Worm (Caenorhabditis elegans): ENCODE measurements around the gene asp-13.

asp-13 gene

ce11 chrV:8599957-8600356, 43.0 kb downstream of the asp-13 start:
- TF ChIP-seq ceh-20 (GFP tag; IDR thresholded peaks at IDR 0.05) (no peak), php-3 (GFP tag; IDR thresholded peaks at IDR 0.05) (no peak), ztf-7 (tag; optimal IDR thresholded peaks at IDR 0.05) (no peak), gei-8 (GFP tag; optimal IDR thresholded peaks at IDR 0.05) (no peak), nhr-41 (GFP tag; IDR thresholded peaks at IDR 0.05) (no peak), ces-1 (GFP tag; optimal IDR thresholded peaks at IDR 0.05) (no peak), lin-39 (tag; optimal IDR thresholded peaks at IDR 0.05) (no peak), rbr-2 (tag; optimal IDR thresholded peaks at IDR 0.05) (no peak), dmd-8 (GFP tag; IDR thresholded peaks at IDR 0.05) (no peak), mep-1 (tag; optimal IDR thresholded peaks at IDR 0.05) (no peak), duxl-1 (tag; optimal IDR thresholded peaks at IDR 0.05; ENCODE audit: poor library complexity) (no peak), zip-11 (GFP tag; IDR thresholded peaks at IDR 0.05) (no peak), lin-29 (GFP tag; IDR thresholded peaks at IDR 0.05) (no peak)

- no peak for TF ChIP-seq dve-1 (tag; optimal IDR thresholded peaks at IDR 0.05; ENCODE audit: insufficient read depth)
- TF ChIP-seq egl-27 (tag; optimal IDR thresholded peaks at IDR 0.05): no peak
- no peak for TF ChIP-seq ceh-62 (tag; optimal IDR thresholded peaks at IDR 0.05)
- TF ChIP-seq ZK337.2 (GFP tag; IDR thresholded peaks at IDR 0.05): no peak
- no peak for TF ChIP-seq tra-1 (GFP tag; IDR thresholded peaks at IDR 0.05)
- no peak for TF ChIP-seq ztf-11 (tag; optimal IDR thresholded peaks at IDR 0.05)
- TF ChIP-seq nhr-28 (tag; optimal IDR thresholded peaks at IDR 0.05): no peak
- no peak for TF ChIP-seq F10B5.3 (tag; optimal IDR thresholded peaks at IDR 0.05)
- TF ChIP-seq nhr-77 (tag; optimal IDR thresholded peaks at IDR 0.05): no peak
Measured at ce11 chrV:8599192-8599591, 43.8 kb downstream of the asp-13 start, which contains the start of gene F41E6.7. F41E6.7 (minus strand) TSS chrV:8599292.

- TF ChIP-seq hlh-11 (tag; optimal IDR thresholded peaks at IDR 0.05) (peak; percentile 70), daf-12 (tag; optimal IDR thresholded peaks at IDR 0.05) (no peak), nhr-76 (tag; optimal IDR thresholded peaks at IDR 0.05) (no peak), nhr-28 (tag; optimal IDR thresholded peaks at IDR 0.05) (peak; percentile 12), rbr-2 (tag; optimal IDR thresholded peaks at IDR 0.05) (no peak), ctbp-1 (GFP tag; IDR thresholded peaks at IDR 0.05) (no peak), egl-43 (GFP tag; IDR thresholded peaks at IDR 0.05) (no peak), daf-16 (GFP tag; optimal IDR thresholded peaks at IDR 0.05) (peak in 1 of 2 experiments; percentile 44), daf-16 (tag; optimal IDR thresholded peaks at IDR 0.05) (no peak), hmg-1.1 (GFP tag; IDR thresholded peaks at IDR 0.05) (0 out of 2 replicates have a peak, but pooled peaks have one; percentile 17), unc-62 (GFP tag; optimal IDR thresholded peaks at IDR 0.05 in 1 of 2) (peak in 1 of 2 experiments; percentile 77), unc-62 (tag; optimal IDR thresholded peaks at IDR 0.05) (no peak), ces-1 (GFP tag; optimal IDR thresholded peaks at IDR 0.05) (no peak), hif-1 (tag; optimal IDR thresholded peaks at IDR 0.05) (no peak), aha-1 (tag) (peak; percentile 89), Y48G9A.11 (GFP tag; IDR thresholded peaks at IDR 0.05) (no peak), lsy-2 (tag; optimal IDR thresholded peaks at IDR 0.05) (peak in 1 of 2 experiments; percentile 14), mxl-2 (GFP tag; conservative IDR thresholded peaks at IDR 0.05) (no peak), nhr-25 (tag; optimal IDR thresholded peaks at IDR 0.05; ENCODE audit: borderline replicate concordance, insufficient read depth) (no peak), nhr-111 (GFP tag; optimal IDR thresholded peaks at IDR 0.05) (no peak), hlh-30 (tag; optimal IDR thresholded peaks at IDR 0.05; ENCODE audit: insufficient read depth) (peak; percentile 92), lin-13 (GFP tag; optimal IDR thresholded peaks at IDR 0.05) (no peak), nhr-11 (tag; optimal IDR thresholded peaks at IDR 0.05) (peak; percentile 68)
Measured at ce11 chrV:8594105-8594964, 48.7 kb downstream of the asp-13 start, which contains the start of gene tag-196. tag-196 (plus strand) TSS chrV:8594914.
